Fruit fly (Drosophila melanogaster) whole organism, prepupa: ENCODE measurements around the gene Sec23.

ENCODE experiments used
- Blimp-1 ChIP-seq: fragments of 200-800 bp; sonication (Bioruptor generic); optimal IDR thresholded peaks from 3 replicates; lab custom pipeline; 2017; ENCODE audit warnings: missing biosample characterization, missing genetic modification characterization, mild to moderate bottlenecking, moderate library complexity, missing genetic modification reagents
- CG11294 ChIP-seq: fragments of 200-800 bp; sonication (Bioruptor generic); IDR thresholded peaks from 2 replicates; pipeline ENCODE4 v1.3.6; 2022; ENCODE audit warnings: missing biosample characterization, missing genetic modification characterization
- CG31627 ChIP-seq: fragments of 200-800 bp; sonication (Bioruptor generic); optimal IDR thresholded peaks from 3 replicates; lab custom pipeline; 2016; ENCODE audit warnings: missing biosample characterization, missing genetic modification characterization
- CG34406 ChIP-seq: fragments of 200-800 bp; sonication (Bioruptor generic); optimal IDR thresholded peaks from 3 replicates; lab custom pipeline; 2016; ENCODE audit warnings: missing biosample characterization, missing genetic modification characterization
- CG6163 ChIP-seq: fragments of 200-800 bp; sonication (Bioruptor generic); IDR thresholded peaks from 3 replicates; pipeline ENCODE4 v1.3.6; 2022; ENCODE audit warnings: missing biosample characterization, missing genetic modification characterization
- CG6808 ChIP-seq: fragments of 200-800 bp; sonication (Bioruptor generic); optimal IDR thresholded peaks from 3 replicates; lab custom pipeline; 2017; ENCODE audit warnings: missing biosample characterization, missing genetic modification characterization, mild to moderate bottlenecking, moderate library complexity, missing genetic modification reagents
- CG6854 ChIP-seq: fragments of 200-800 bp; sonication (Bioruptor generic); optimal IDR thresholded peaks from 2 replicates; lab custom pipeline; 2017; ENCODE audit warnings: missing biosample characterization, mild to moderate bottlenecking, missing genetic modification characterization
- CG7368 ChIP-seq: fragments of 200-800 bp; sonication (Bioruptor generic); optimal IDR thresholded peaks from 3 replicates; lab custom pipeline; 2016; ENCODE audit warnings: missing biosample characterization, missing genetic modification characterization
- CG8119 ChIP-seq: fragments of 200-800 bp; sonication (Bioruptor generic); IDR thresholded peaks from 3 replicates; pipeline ENCODE4 v1.3.6; 2022; ENCODE audit warnings: missing biosample characterization, missing genetic modification characterization
- CG8319 ChIP-seq: fragments of 200-800 bp; sonication (Bioruptor generic); optimal IDR thresholded peaks from 3 replicates; lab custom pipeline; 2016; ENCODE audit warnings: missing biosample characterization, missing genetic modification characterization
- CG8632 ChIP-seq: fragments of 200-800 bp; sonication (Bioruptor generic); optimal IDR thresholded peaks from 3 replicates; lab custom pipeline; 2016; ENCODE audit warnings: missing biosample characterization, missing genetic modification characterization
- CG9139 ChIP-seq: fragments of 200-800 bp; sonication (Bioruptor generic); optimal IDR thresholded peaks from 3 replicates; lab custom pipeline; 2017; ENCODE audit warnings: missing biosample characterization, mild to moderate bottlenecking, missing genetic modification characterization
- Eip75B ChIP-seq: fragments of 200-800 bp; sonication (Bioruptor generic); optimal IDR thresholded peaks from 3 replicates; lab custom pipeline; 2016; ENCODE audit warnings: missing biosample characterization, missing genetic modification characterization
- Eip78C ChIP-seq: fragments of 200-800 bp; sonication (Bioruptor generic); peaks from one replicate; lab custom pipeline; 2016; ENCODE audit warnings: missing biosample characterization, missing genetic modification characterization
- Ets96B ChIP-seq: fragments of 200-800 bp; optimal IDR thresholded peaks from 2 replicates; lab custom pipeline; 2019; ENCODE audit warnings: missing biosample characterization, mild to moderate bottlenecking, missing genetic modification characterization, moderate library complexity
- Hr38 ChIP-seq: sonication (Bioruptor generic); optimal IDR thresholded peaks from 2 replicates; lab custom pipeline; 2016; ENCODE audit warnings: missing biosample characterization, missing genetic modification characterization
- Hr39 ChIP-seq: fragments of 200-800 bp; sonication (Bioruptor generic); optimal IDR thresholded peaks from 2 replicates; lab custom pipeline; 2016; ENCODE audit warnings: missing biosample characterization, missing genetic modification characterization
- Hr4 ChIP-seq: fragments of 200-800 bp; sonication (Bioruptor generic); optimal IDR thresholded peaks from 3 replicates; lab custom pipeline; 2016; ENCODE audit warnings: missing biosample characterization, missing genetic modification characterization
- Met ChIP-seq: fragments of 200-800 bp; sonication (Bioruptor generic); optimal IDR thresholded peaks from 3 replicates; lab custom pipeline; 2016; ENCODE audit warnings: missing biosample characterization, missing genetic modification characterization
- Sox14 ChIP-seq: fragments of 200-800 bp; sonication (Bioruptor generic); optimal IDR thresholded peaks from 3 replicates; lab custom pipeline; 2016; ENCODE audit warnings: missing biosample characterization, missing genetic modification characterization
- achi ChIP-seq: fragments of 200-800 bp; sonication (Bioruptor generic); optimal IDR thresholded peaks from 3 replicates; lab custom pipeline; 2016; ENCODE audit warnings: missing biosample characterization, missing genetic modification characterization
- cyc ChIP-seq: fragments of 200-800 bp; sonication (Bioruptor generic); optimal IDR thresholded peaks from 3 replicates; lab custom pipeline; 2016; ENCODE audit warnings: missing biosample characterization, missing genetic modification characterization
- dsx ChIP-seq: fragments of 200-800 bp; optimal IDR thresholded peaks from 3 replicates; lab custom pipeline; 2019; ENCODE audit warnings: missing biosample characterization, mild to moderate bottlenecking, missing genetic modification characterization, moderate library complexity; ENCODE audit not compliant: poor library complexity, severe bottlenecking
- eg ChIP-seq: fragments of 200-800 bp; sonication (Bioruptor generic); IDR thresholded peaks from 3 replicates; pipeline ENCODE4 v1.3.6; 2022; ENCODE audit warnings: missing biosample characterization, missing genetic modification characterization
- esn ChIP-seq: fragments of 200-800 bp; sonication (Bioruptor generic); optimal IDR thresholded peaks from 2 replicates; lab custom pipeline; 2016; ENCODE audit warnings: missing biosample characterization, mild to moderate bottlenecking, missing genetic modification characterization, moderate library complexity
- fd59A ChIP-seq: fragments of 200-800 bp; sonication (Bioruptor generic); optimal IDR thresholded peaks from 2 replicates; lab custom pipeline; 2017; ENCODE audit warnings: missing biosample characterization, mild to moderate bottlenecking, missing genetic modification characterization, missing genetic modification reagents
- fd85E ChIP-seq: fragments of 200-800 bp; sonication (Bioruptor generic); optimal IDR thresholded peaks from 3 replicates; lab custom pipeline; 2016; ENCODE audit warnings: missing biosample characterization, missing genetic modification characterization
- fkh ChIP-seq: fragments of 200-800 bp; sonication (Bioruptor generic); optimal IDR thresholded peaks from 3 replicates; lab custom pipeline; 2017; ENCODE audit warnings: missing biosample characterization, mild to moderate bottlenecking, missing genetic modification characterization, moderate library complexity
- lz ChIP-seq: fragments of 200-800 bp; sonication (Bioruptor generic); optimal IDR thresholded peaks from 3 replicates; lab custom pipeline; 2016; ENCODE audit warnings: missing biosample characterization, missing genetic modification characterization
- ss ChIP-seq, 2 experiments: fragments of 200-800 bp; sonication (Bioruptor generic); optimal IDR thresholded peaks; 2 replicates in 1 of 2; 3 replicates in 1 of 2; lab custom pipeline; 2017 to 2018; ENCODE audit warnings: mild to moderate bottlenecking in 2 of 2, missing biosample characterization in 2 of 2, missing genetic modification characterization in 2 of 2, moderate library complexity in 1 of 2
- svp ChIP-seq: fragments of 200-800 bp; sonication (Bioruptor generic); peaks from one replicate; lab custom pipeline; 2016; ENCODE audit warnings: missing biosample characterization, missing genetic modification characterization
- topi ChIP-seq: fragments of 200-800 bp; sonication (Bioruptor generic); optimal IDR thresholded peaks from 3 replicates; lab custom pipeline; 2016; ENCODE audit warnings: missing biosample characterization, missing genetic modification characterization
- vri ChIP-seq: fragments of 200-800 bp; sonication (Bioruptor generic); optimal IDR thresholded peaks from 3 replicates; lab custom pipeline; 2016; ENCODE audit warnings: missing biosample characterization, mild to moderate bottlenecking, missing genetic modification characterization

The Sec23 gene

DNA sequence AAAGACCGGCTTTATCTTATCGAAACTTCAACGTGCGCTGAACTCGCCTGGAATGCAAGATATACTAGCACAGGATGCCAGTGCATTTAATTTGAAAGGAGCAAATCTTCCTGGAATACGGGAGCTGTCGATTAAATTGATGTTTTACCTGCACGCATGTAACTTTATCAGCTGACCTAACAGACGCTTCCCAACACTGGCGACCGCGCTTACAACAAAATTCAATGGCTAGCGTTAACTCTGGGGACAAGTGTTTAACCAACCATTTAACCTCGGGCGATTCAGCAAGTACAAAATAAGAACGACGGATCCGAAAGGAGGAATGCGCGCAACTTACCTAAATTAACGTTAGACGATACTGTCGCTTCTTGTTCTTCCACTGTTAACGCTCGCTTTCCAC lies 37.1 kb upstream of the Sec23 start:
- TF ChIP-seq CG11294 (GFP tag; lab: Robert Waterston, UW): no peak
- no peak for TF ChIP-seq Hr4 (GFP tag; lab: Kevin White, UChicago)
- TF ChIP-seq topi (GFP tag; lab: Kevin White, UChicago): peak; percentile 6
- TF ChIP-seq, all 60 proteins: peak for 1

- no peak for TF ChIP-seq eg (GFP tag; lab: Robert Waterston, UW)
- TF ChIP-seq svp (GFP tag; lab: Kevin White, UChicago): peak; percentile 86
- no peak for TF ChIP-seq CG8319
- TF ChIP-seq ss (GFP tag; optimal IDR thresholded peaks at IDR 0.05; lab: Kevin White, UChicago): peak; percentile 33 to 38
- no peak for TF ChIP-seq CG8632 (GFP tag; lab: Kevin White, UChicago)
- TF ChIP-seq Sox14 (GFP tag; lab: Kevin White, UChicago): peak; percentile 67
- no peak for TF ChIP-seq CG6808 (GFP tag; lab: Kevin White, UChicago)
- peak; percentile 28 for TF ChIP-seq fd85E (GFP tag; lab: Kevin White, UChicago)
- peak; percentile 48 for TF ChIP-seq Eip78C (GFP tag; lab: Kevin White, UChicago)
- peak; percentile 31 for TF ChIP-seq vri
- TF ChIP-seq CG9139: peak; percentile 54
- no peak for TF ChIP-seq fd59A (GFP tag; lab: Kevin White, UChicago)
- peak; percentile 22 for TF ChIP-seq CG6854 (GFP tag; lab: Kevin White, UChicago)
Measured at dm6 chr3R:5612372-5613113, 36.3 kb upstream of the Sec23 start, which contains the start of gene Rga. TSS of gene Rga (minus strand) at chr3R:5613112.

DNA sequence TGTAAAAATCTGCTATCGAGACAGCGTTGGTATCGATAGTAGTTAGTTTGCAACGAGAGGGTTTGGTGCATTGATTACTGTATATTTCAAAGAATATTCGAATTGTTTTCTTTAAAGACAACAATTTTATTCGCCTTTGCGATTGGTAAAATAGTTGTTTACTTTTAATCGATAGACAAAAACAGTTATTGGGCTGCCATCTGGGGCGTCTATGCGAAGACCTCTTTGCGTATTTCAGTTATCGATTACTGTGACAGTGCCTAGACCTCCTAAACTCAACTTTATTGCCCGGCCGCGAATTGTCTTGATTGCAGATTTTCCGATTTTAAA lies 35.8 kb upstream of the Sec23 start, which contains the start of gene Atu:
Gene Atu (plus strand): TSS at position 245 of the 330 bp plus-strand sequence.
- TF ChIP-seq svp (GFP tag; lab: Kevin White, UChicago) (peak; percentile 65), achi (peak; percentile 11), CG8632 (GFP tag; lab: Kevin White, UChicago) (no peak), lz (peak; percentile 29), Ets96B (no peak), Met (GFP tag; lab: Kevin White, UChicago) (peak; percentile 17), Hr39 (peak; percentile 23), esn (GFP tag; lab: Kevin White, UChicago) (peak; percentile 46), fkh (GFP tag; lab: Kevin White, UChicago) (peak; percentile 86), topi (GFP tag; lab: Kevin White, UChicago) (no peak), cyc (GFP tag; lab: Kevin White, UChicago) (peak; percentile 6), CG6163 (GFP tag; lab: Robert Waterston, UW) (no peak), Sox14 (GFP tag; lab: Kevin White, UChicago) (peak; percentile 55), CG34406 (no peak), eg (GFP tag; lab: Robert Waterston, UW) (no peak), CG8119 (GFP tag; lab: Robert Waterston, UW) (no peak), CG9139 (no peak), Eip75B (peak; percentile 26), Hr38 (no peak), CG31627 (GFP tag; lab: Kevin White, UChicago) (peak; percentile 32)

dm6 chr3R:5615484-5615883 lies 33.4 kb upstream of the Sec23 start:
- TF ChIP-seq Blimp-1 (GFP tag; lab: Kevin White, UChicago): no peak
- TF ChIP-seq CG9139: no peak
- no peak for TF ChIP-seq CG8119 (GFP tag; lab: Robert Waterston, UW)
- no peak for TF ChIP-seq CG8319
- no peak for TF ChIP-seq Hr39
- TF ChIP-seq dsx (GFP tag; lab: Kevin White, UChicago): no peak
- no peak for TF ChIP-seq Sox14 (GFP tag; lab: Kevin White, UChicago)
- no peak for TF ChIP-seq CG7368
- TF ChIP-seq CG8632 (GFP tag; lab: Kevin White, UChicago): no peak
